Fruit fly (Drosophila melanogaster) whole organism, embryonic: ENCODE data around the gene Cortactin.
A peak's percentile ranks its signal among the peaks of the same experiment; 100 is the strongest.

Source experiments
- Asciz ChIP-seq: fragments of 200-800 bp; sonication (Bioruptor generic); optimal IDR thresholded peaks from 2 replicates; lab custom pipeline; 2017; ENCODE audit warnings: missing biosample characterization, mild to moderate bottlenecking, missing genetic modification characterization, missing genetic modification reagents
- CG10565 ChIP-seq: fragments of 200-800 bp; sonication (Bioruptor generic); optimal IDR thresholded peaks from 3 replicates; lab custom pipeline; 2016; ENCODE audit warnings: missing biosample characterization, mild to moderate bottlenecking, missing genetic modification characterization
- CG12391 ChIP-seq: fragments of 200-800 bp; sonication (Bioruptor generic); optimal IDR thresholded peaks from 3 replicates; lab custom pipeline; 2018; ENCODE audit warnings: missing biosample characterization, mild to moderate bottlenecking, missing genetic modification characterization, moderate library complexity
- CG12769 ChIP-seq: fragments of 200-800 bp; sonication (Bioruptor generic); optimal IDR thresholded peaks from 2 replicates; lab custom pipeline; 2019; ENCODE audit warnings: missing biosample characterization, mild to moderate bottlenecking, missing genetic modification characterization, moderate library complexity
- CG14014 ChIP-seq: fragments of 200-800 bp; sonication (Bioruptor generic); IDR thresholded peaks from 2 replicates; pipeline ENCODE4 v1.3.6; 2022; ENCODE audit warnings: missing biosample characterization, missing genetic modification characterization
- CG14860 ChIP-seq: fragments of 200-800 bp; sonication (Bioruptor generic); IDR thresholded peaks from 3 replicates; pipeline ENCODE4 v1.3.6; 2022; ENCODE audit warnings: missing biosample characterization, missing genetic modification characterization; ENCODE audit not compliant: partially characterized antibody
- CG15073 ChIP-seq: fragments of 200-800 bp; sonication (Bioruptor generic); optimal IDR thresholded peaks from 2 replicates; lab custom pipeline; 2016; ENCODE audit warnings: missing biosample characterization, missing genetic modification characterization
- CG15514 ChIP-seq: fragments of 200-800 bp; sonication (Bioruptor generic); optimal IDR thresholded peaks from 3 replicates; lab custom pipeline; 2017; ENCODE audit warnings: missing biosample characterization, missing genetic modification characterization, mild to moderate bottlenecking, moderate library complexity, missing genetic modification reagents
- CG1603 ChIP-seq: fragments of 200-800 bp; sonication (Bioruptor generic); optimal IDR thresholded peaks from 2 replicates; lab custom pipeline; 2019; ENCODE audit warnings: missing biosample characterization, mild to moderate bottlenecking, missing genetic modification characterization, moderate library complexity
- CG17385 ChIP-seq: fragments of 200-800 bp; sonication (Bioruptor generic); optimal IDR thresholded peaks from 3 replicates; lab custom pipeline; 2018; ENCODE audit warnings: missing biosample characterization, mild to moderate bottlenecking, missing genetic modification characterization
- CG18619 ChIP-seq: fragments of 200-800 bp; sonication (Bioruptor generic); optimal IDR thresholded peaks from 3 replicates; lab custom pipeline; 2017; ENCODE audit warnings: missing biosample characterization, mild to moderate bottlenecking, missing genetic modification characterization
- CG2199 ChIP-seq: fragments of 200-800 bp; sonication (Bioruptor generic); IDR thresholded peaks from 3 replicates; pipeline ENCODE4 v1.3.6; 2022; ENCODE audit warnings: missing biosample characterization, missing genetic modification characterization
- CG2712 ChIP-seq: fragments of 200-800 bp; optimal IDR thresholded peaks from 3 replicates; lab custom pipeline; 2019; ENCODE audit warnings: missing biosample characterization, mild to moderate bottlenecking, missing genetic modification characterization, moderate library complexity
- CG2875 ChIP-seq: fragments of 200-800 bp; sonication (Bioruptor generic); optimal IDR thresholded peaks from 2 replicates; lab custom pipeline; 2017; ENCODE audit warnings: missing biosample characterization, mild to moderate bottlenecking, missing genetic modification characterization, missing genetic modification reagents
- CG30431 ChIP-seq: fragments of 200-800 bp; sonication (Bioruptor generic); optimal IDR thresholded peaks from 2 replicates; lab custom pipeline; 2017; ENCODE audit warnings: missing biosample characterization, missing genetic modification characterization
- CG4707 ChIP-seq: fragments of 200-800 bp; sonication (Bioruptor generic); optimal IDR thresholded peaks from 2 replicates; lab custom pipeline; 2018; ENCODE audit warnings: missing biosample characterization, mild to moderate bottlenecking, missing genetic modification characterization, moderate library complexity
- Ets65A ChIP-seq: fragments of 200-800 bp; sonication (Bioruptor generic); peaks from one replicate; lab custom pipeline; 2016; ENCODE audit warnings: missing biosample characterization, missing genetic modification characterization
- H15 ChIP-seq: fragments of 200-800 bp; sonication (Bioruptor generic); IDR thresholded peaks from 3 replicates; pipeline ENCODE4 v1.3.6; 2022; ENCODE audit warnings: missing biosample characterization, missing genetic modification characterization
- HLH3B ChIP-seq: fragments of 200-800 bp; sonication (Bioruptor generic); IDR thresholded peaks from 2 replicates; pipeline ENCODE4 v1.3.6; 2022; ENCODE audit warnings: missing biosample characterization, missing genetic modification characterization
- HLH54F ChIP-seq: fragments of 200-800 bp; sonication (Bioruptor generic); optimal IDR thresholded peaks from 3 replicates; lab custom pipeline; 2016; ENCODE audit warnings: missing biosample characterization, missing genetic modification characterization
- MBD-R2 ChIP-seq: fragments of 200-800 bp; sonication (Bioruptor generic); IDR thresholded peaks from 2 replicates; pipeline ENCODE4 v1.3.6; 2022; ENCODE audit warnings: missing biosample characterization, missing genetic modification characterization
- Nf-YC ChIP-seq: fragments of 200-800 bp; optimal IDR thresholded peaks from 3 replicates; lab custom pipeline; 2019; ENCODE audit warnings: missing biosample characterization, mild to moderate bottlenecking, missing genetic modification characterization, moderate library complexity
- Oli ChIP-seq: fragments of 200-800 bp; sonication (Bioruptor generic); optimal IDR thresholded peaks from 2 replicates; lab custom pipeline; 2018; ENCODE audit warnings: missing biosample characterization, mild to moderate bottlenecking, missing genetic modification characterization, moderate library complexity
- Ptx1 ChIP-seq: fragments of 200-800 bp; sonication (Bioruptor generic); IDR thresholded peaks from 2 replicates; pipeline ENCODE4 v1.3.6; 2022; ENCODE audit warnings: missing biosample characterization, missing genetic modification characterization
- Rfx ChIP-seq: fragments of 200-800 bp; sonication (Bioruptor generic); IDR thresholded peaks from 2 replicates; pipeline ENCODE4 v1.3.6; 2022; ENCODE audit warnings: missing biosample characterization, missing genetic modification characterization
- Trl ChIP-seq, 3 experiments: fragments of >200 bp in 2 of 3; fragments of 200-800 bp in 1 of 3; sonication (Bioruptor generic) in 1 of 3; optimal IDR thresholded peaks; 2 replicates in 1 of 3; 3 replicates in 2 of 3; lab custom pipeline; 2016 to 2017; ENCODE audit warnings: missing biosample characterization in 1 of 3, missing genetic modification characterization in 1 of 3
- abd-A ChIP-seq: fragments of 200-800 bp; sonication (Bioruptor generic); optimal IDR thresholded peaks from 3 replicates; lab custom pipeline; 2019; ENCODE audit warnings: missing biosample characterization, mild to moderate bottlenecking, missing genetic modification characterization, moderate library complexity
- ap ChIP-seq: fragments of 200-800 bp; sonication (Bioruptor generic); IDR thresholded peaks from 2 replicates; pipeline ENCODE4 v1.3.6; 2022; ENCODE audit warnings: missing biosample characterization, missing genetic modification characterization
- ara ChIP-seq: fragments of 200-800 bp; sonication (Bioruptor generic); IDR thresholded peaks from 2 replicates; pipeline ENCODE4 v1.3.6; 2022; ENCODE audit warnings: missing biosample characterization, missing genetic modification characterization
- ash1 ChIP-seq: fragments of 200-800 bp; sonication (Bioruptor generic); optimal IDR thresholded peaks from 2 replicates; lab custom pipeline; 2018; ENCODE audit warnings: missing biosample characterization, mild to moderate bottlenecking, missing genetic modification characterization
- chif ChIP-seq, 2 experiments: fragments of 200-800 bp; sonication (Bioruptor generic); optimal IDR thresholded peaks; 3 replicates each; lab custom pipeline; 2016; ENCODE audit warnings: missing biosample characterization in 2 of 2, missing genetic modification characterization in 2 of 2
- chinmo ChIP-seq: fragments of 200-800 bp; sonication (Bioruptor generic); IDR thresholded peaks from 4 replicates; pipeline ENCODE4 v1.3.6; 2022; ENCODE audit warnings: missing biosample characterization, missing genetic modification characterization; ENCODE audit not compliant: partially characterized antibody
- esg ChIP-seq: fragments of 200-800 bp; sonication (Bioruptor generic); conservative IDR thresholded peaks from 2 replicates; pipeline ENCODE4 v1.3.6; 2022; ENCODE audit warnings: missing biosample characterization, missing genetic modification characterization
- grau ChIP-seq: fragments of 200-800 bp; optimal IDR thresholded peaks from 3 replicates; lab custom pipeline; 2019; ENCODE audit warnings: missing biosample characterization, mild to moderate bottlenecking, missing genetic modification characterization, moderate library complexity
- gro ChIP-seq: fragments of 200-800 bp; sonication (Bioruptor generic); optimal IDR thresholded peaks from 2 replicates; lab custom pipeline; 2016; ENCODE audit warnings: missing biosample characterization, missing genetic modification characterization
- her ChIP-seq: fragments of 200-800 bp; sonication (Bioruptor generic); optimal IDR thresholded peaks from 2 replicates; lab custom pipeline; 2016; ENCODE audit warnings: missing biosample characterization, missing genetic modification characterization
- kay ChIP-seq: fragments of 200-800 bp; sonication (Bioruptor generic); optimal IDR thresholded peaks from 2 replicates; lab custom pipeline; 2016; ENCODE audit warnings: missing biosample characterization, missing genetic modification characterization
- odd ChIP-seq: fragments of 200-800 bp; sonication (Bioruptor generic); optimal IDR thresholded peaks from 2 replicates; lab custom pipeline; 2017; ENCODE audit warnings: missing biosample characterization, mild to moderate bottlenecking, missing genetic modification characterization
- pfk ChIP-seq: fragments of 200-800 bp; sonication (Bioruptor generic); optimal IDR thresholded peaks from 2 replicates; lab custom pipeline; 2018; ENCODE audit warnings: missing biosample characterization, mild to moderate bottlenecking, missing genetic modification characterization, moderate library complexity
- prd ChIP-seq, 3 experiments: fragments of >200 bp in 2 of 3; fragments of 200-800 bp in 1 of 3; sonication (Bioruptor generic) in 1 of 3; optimal IDR thresholded peaks in 2 of 3; IDR thresholded peaks in 1 of 3; 2 replicates in 2 of 3; 3 replicates in 1 of 3; pipeline versions ENCODE4 v1.3.6 to Lab custom; 2017 to 2022; ENCODE audit warnings: missing biosample characterization in 1 of 3, missing genetic modification characterization in 1 of 3
- ro ChIP-seq: fragments of 200-800 bp; sonication (Bioruptor generic); IDR thresholded peaks from 2 replicates; pipeline ENCODE4 v1.3.6; 2022; ENCODE audit warnings: missing biosample characterization, missing genetic modification characterization
- row ChIP-seq: fragments of 200-800 bp; sonication (Bioruptor generic); IDR thresholded peaks from 3 replicates; pipeline ENCODE4 v1.3.6; 2022; ENCODE audit warnings: missing biosample characterization, missing genetic modification characterization
- salm ChIP-seq: fragments of 200-800 bp; sonication (Bioruptor generic); optimal IDR thresholded peaks from 2 replicates; lab custom pipeline; 2018; ENCODE audit warnings: missing biosample characterization, mild to moderate bottlenecking, missing genetic modification characterization
- sd ChIP-seq: fragments of 200-800 bp; sonication (Bioruptor generic); optimal IDR thresholded peaks from 3 replicates; lab custom pipeline; 2018; ENCODE audit warnings: missing biosample characterization, mild to moderate bottlenecking, missing genetic modification characterization, moderate library complexity
- sens ChIP-seq: fragments of 200-800 bp; sonication (Bioruptor generic); peaks from one replicate; lab custom pipeline; 2016; ENCODE audit warnings: missing biosample characterization, missing genetic modification characterization
- slbo ChIP-seq: fragments of 200-800 bp; sonication (Bioruptor generic); IDR thresholded peaks from 2 replicates; pipeline ENCODE4 v1.3.6; 2022; ENCODE audit warnings: missing biosample characterization, missing genetic modification characterization
- sob ChIP-seq: fragments of 200-800 bp; sonication (Bioruptor generic); IDR thresholded peaks from 2 replicates; pipeline ENCODE4 v1.3.6; 2022; ENCODE audit warnings: missing biosample characterization, missing genetic modification characterization
- tna ChIP-seq: fragments of 200-800 bp; sonication (Bioruptor generic); IDR thresholded peaks from 2 replicates; pipeline ENCODE4 v1.3.6; 2022; ENCODE audit warnings: missing biosample characterization, missing genetic modification characterization; ENCODE audit not compliant: partially characterized antibody
- ttk ChIP-seq: fragments of 200-800 bp; sonication (Bioruptor generic); IDR thresholded peaks from 2 replicates; pipeline ENCODE4 v2.1.2; 2022; ENCODE audit warnings: missing biosample characterization, missing genetic modification characterization

Cortactin gene

dm6 chr3R:21065696-21066080 is 1.4 kb upstream of the Cortactin start:
- TF ChIP-seq sd (tag; lab: Kevin White, UChicago) (no peak), slbo (0 out of 2 replicates have a peak, but pooled peaks have one; percentile 19), esg (GFP tag; lab: Robert Waterston, UW) (no peak), CG18619 (GFP tag; lab: Kevin White, UChicago) (peak; percentile 24), MBD-R2 (GFP tag; lab: Robert Waterston, UW) (no peak), kay (GFP tag; lab: Kevin White, UChicago) (peak; percentile 51), tna (no peak), CG15514 (GFP tag; lab: Kevin White, UChicago) (peak; percentile 15), chif (GFP tag; optimal IDR thresholded peaks at IDR 0.05; lab: Kevin White, UChicago) (no peak), Asciz (GFP tag; lab: Kevin White, UChicago) (no peak), CG4707 (GFP tag; lab: Kevin White, UChicago) (no peak), Trl (optimal IDR thresholded peaks at IDR 0.05; lab: Kevin White, UChicago) (peak in 1 of 2 experiments; percentile 31), Trl (GFP tag; optimal IDR thresholded peaks at IDR 0.05; lab: Kevin White, UChicago) (no peak), CG17385 (GFP tag; lab: Kevin White, UChicago) (no peak), abd-A (tag; lab: Kevin White, UChicago) (no peak), HLH54F (GFP tag; lab: Kevin White, UChicago) (no peak), grau (tag; lab: Kevin White, UChicago) (peak; percentile 89), CG30431 (no peak), CG2712 (no peak), odd (GFP tag; lab: Kevin White, UChicago) (no peak), Ptx1 (0 out of 2 replicates have a peak, but pooled peaks have one; percentile 17), H15 (GFP tag; lab: Robert Waterston, UW) (peak; percentile 30; the same call in 1 of the 3 replicates), CG14014 (peak; percentile 28; the same call in 1 of the 2 replicates), ro (GFP tag; lab: Robert Waterston, UW) (no peak), CG12391 (tag; lab: Kevin White, UChicago) (no peak), CG12769 (tag; lab: Kevin White, UChicago) (peak; percentile 54), Ets65A (peak; percentile 2), CG10565 (no peak), ash1 (GFP tag; lab: Kevin White, UChicago) (no peak), row (GFP tag; lab: Robert Waterston, UW) (peak; percentile 40; the same call in 2 of the 3 replicates), CG14860 (GFP tag; lab: Robert Waterston, UW) (no peak), Rfx (peak; percentile 30; the same call in 1 of the 2 replicates), ap (no peak), sens (GFP tag; lab: Kevin White, UChicago) (peak; percentile 66), gro (GFP tag; lab: Kevin White, UChicago) (no peak), CG1603 (tag; lab: Kevin White, UChicago) (peak; percentile 28), salm (tag; lab: Kevin White, UChicago) (no peak), CG2199 (GFP tag; lab: Robert Waterston, UW) (peak; percentile 62; the same call in 1 of the 3 replicates), sob (peak; percentile 40; the same call in 1 of the 2 replicates), CG15073 (GFP tag; lab: Kevin White, UChicago) (no peak), ara (GFP tag; lab: Robert Waterston, UW) (no peak), her (GFP tag; lab: Kevin White, UChicago) (peak; percentile 12), chinmo (GFP tag; lab: Robert Waterston, UW) (no peak), HLH3B (GFP tag; lab: Robert Waterston, UW) (0 out of 2 replicates have a peak, but pooled peaks have one; percentile 21), Nf-YC (tag; lab: Kevin White, UChicago) (no peak), prd (optimal IDR thresholded peaks at IDR 0.05; lab: Kevin White, UChicago) (no peak), prd (GFP tag; IDR thresholded peaks at IDR 0.05; lab: Robert Waterston, UW) (0 out of 3 replicates have a peak, but pooled peaks have one; percentile 14), Oli (tag; lab: Kevin White, UChicago) (peak; percentile 18), pfk (GFP tag; lab: Kevin White, UChicago) (no peak), ttk (GFP tag; lab: Robert Waterston, UW) (0 out of 2 replicates have a peak, but pooled peaks have one; percentile 18), CG2875 (GFP tag; lab: Kevin White, UChicago) (no peak)
